Worm (Caenorhabditis elegans): ENCODE results near the gene unc-43.

DNA sequence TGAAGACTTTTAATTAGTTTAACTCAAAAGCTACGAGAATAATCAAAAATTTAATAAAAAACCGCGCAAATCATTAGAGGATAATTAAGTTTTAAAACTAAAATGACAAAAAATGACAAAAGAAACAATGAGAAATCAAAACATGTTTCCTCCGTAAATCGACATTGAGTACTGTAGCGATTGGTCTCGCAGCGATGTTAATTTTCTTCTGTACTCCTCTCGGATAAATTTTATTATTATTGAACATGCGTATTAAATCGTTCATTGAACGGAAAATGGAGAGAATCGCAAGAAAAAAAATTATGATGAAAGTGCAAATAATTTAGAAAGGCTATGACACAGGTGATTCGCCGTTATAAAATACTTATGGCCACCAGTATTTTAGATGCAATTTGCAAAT is 64.7 kb downstream of the unc-43 start:
- TF ChIP-seq nhr-28 (tag; optimal IDR thresholded peaks at IDR 0.05) (no peak), egl-27 (tag; optimal IDR thresholded peaks at IDR 0.05) (no peak)
